Fruit fly (Drosophila melanogaster): ENCODE data around the gene Gnpnat.

Gnpnat gene

DNA sequence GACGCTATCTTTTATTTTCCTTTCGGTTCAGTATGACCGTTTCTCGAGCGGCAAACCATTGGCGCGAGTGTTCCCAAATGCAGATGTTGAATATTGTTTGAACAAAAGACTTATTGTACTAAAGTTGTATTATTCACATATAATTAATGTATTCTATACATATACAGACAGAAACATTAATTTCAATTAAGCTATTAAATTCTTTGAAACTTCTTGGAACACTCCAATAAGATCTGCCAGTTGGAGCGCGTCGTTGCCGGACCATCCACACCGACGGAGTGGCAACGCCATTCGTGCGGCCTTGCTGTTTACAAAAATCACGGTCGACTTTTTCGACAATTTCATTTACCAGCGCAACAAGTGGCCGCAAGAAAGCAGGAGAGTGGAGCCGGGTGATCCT lies 7.0 kb downstream of the Gnpnat start, which contains the start of the genes Wdr24 and IntS11 (continued):
- TF ChIP-seq wdn (GFP tag; IDR thresholded peaks at IDR 0.05) (peak; percentile 88), CG12744 (GFP tag; optimal IDR thresholded peaks at IDR 0.05) (peak; percentile 63), Nf-YB (GFP tag; optimal IDR thresholded peaks at IDR 0.05) (peak; percentile 44), Pdp1 (GFP tag; optimal IDR thresholded peaks at IDR 0.05) (peak; percentile 66 to 88), Hr39 (optimal IDR thresholded peaks at IDR 0.05) (no peak), CG17612 (GFP tag; IDR thresholded peaks at IDR 0.05) (peak; percentile 76; the same call in 1 of the 2 replicates), CG5245 (GFP tag; optimal IDR thresholded peaks at IDR 0.05) (no peak), HLHmδ (GFP tag; optimal IDR thresholded peaks at IDR 0.05) (no peak), CG11723 (GFP tag; optimal IDR thresholded peaks at IDR 0.05) (no peak), so (GFP tag; IDR thresholded peaks at IDR 0.05) (0 out of 3 replicates have a peak, but pooled peaks have one; percentile 62), D (optimal IDR thresholded peaks at IDR 0.05) (no peak), D (GFP tag; optimal IDR thresholded peaks at IDR 0.05) (no peak), Hr51 (GFP tag; optimal IDR thresholded peaks at IDR 0.05) (peak in 1 of 2 experiments; percentile 61), CG9727 (GFP tag; optimal IDR thresholded peaks at IDR 0.05) (peak; percentile 56), HLH3B (GFP tag; IDR thresholded peaks at IDR 0.05) (peak; percentile 90), CG11398 (GFP tag; optimal IDR thresholded peaks at IDR 0.05) (no peak), nerfin-1 (tag; optimal IDR thresholded peaks at IDR 0.05) (peak; percentile 41), tna (GFP tag; IDR thresholded peaks at IDR 0.05; ENCODE audit: partially characterized antibody) (no peak), CG15073 (GFP tag; optimal IDR thresholded peaks at IDR 0.05) (no peak), wek (GFP tag; optimal IDR thresholded peaks at IDR 0.05) (peak; percentile 22), B-H2 (GFP tag; optimal IDR thresholded peaks at IDR 0.05) (peak; percentile 74), CG10321 (GFP tag; IDR thresholded peaks at IDR 0.05) (no peak), trh (GFP tag; optimal IDR thresholded peaks at IDR 0.05) (peak; percentile 18), CG11560 (tag; IDR thresholded peaks at IDR 0.05) (peak; percentile 84), CG15514 (GFP tag; optimal IDR thresholded peaks at IDR 0.05) (peak; percentile 84), CG15011 (GFP tag; optimal IDR thresholded peaks at IDR 0.05) (no peak), CG7745 (tag; optimal IDR thresholded peaks at IDR 0.05) (no peak), lbe (GFP tag; optimal IDR thresholded peaks at IDR 0.05) (peak; percentile 83), Rfx (GFP tag; IDR thresholded peaks at IDR 0.05) (peak; percentile 97), sug (tag; optimal IDR thresholded peaks at IDR 0.05) (peak; percentile 89), crc (GFP tag; optimal IDR thresholded peaks at IDR 0.05) (no peak), CG8478 (optimal IDR thresholded peaks at IDR 0.05) (no peak), hbn (GFP tag; IDR thresholded peaks at IDR 0.05; ENCODE audit: partially characterized antibody) (no peak), trem (tag; optimal IDR thresholded peaks at IDR 0.05) (peak; percentile 73), cg (GFP tag; optimal IDR thresholded peaks at IDR 0.05) (no peak), p53 (GFP tag; optimal IDR thresholded peaks at IDR 0.05) (no peak), CG11504 (tag; optimal IDR thresholded peaks at IDR 0.05) (no peak), sd (tag; optimal IDR thresholded peaks at IDR 0.05) (no peak), CG16813 (GFP tag; IDR thresholded peaks at IDR 0.05; ENCODE audit: partially characterized antibody) (0 out of 3 replicates have a peak, but pooled peaks have one; percentile 26), chn (GFP tag; optimal IDR thresholded peaks at IDR 0.05) (peak; percentile 83), caup (GFP tag; optimal IDR thresholded peaks at IDR 0.05; ENCODE audit: severe bottlenecking) (peak; percentile 79), Nf-YC (tag; optimal IDR thresholded peaks at IDR 0.05) (peak; percentile 63), dmrt99B (tag; optimal IDR thresholded peaks at IDR 0.05) (no peak), CG7987 (GFP tag; optimal IDR thresholded peaks at IDR 0.05) (peak; percentile 47), CG14014 (GFP tag; IDR thresholded peaks at IDR 0.05) (peak; percentile 94), schlank (tag; optimal IDR thresholded peaks at IDR 0.05) (peak; percentile 63), CG12104 (GFP tag; optimal IDR thresholded peaks at IDR 0.05) (peak; percentile 72), Mes4 (GFP tag; optimal IDR thresholded peaks at IDR 0.05) (peak; percentile 36), ems (GFP tag; optimal IDR thresholded peaks at IDR 0.05) (peak; percentile 69), her (GFP tag; optimal IDR thresholded peaks at IDR 0.05) (no peak), Mad (GFP tag; optimal IDR thresholded peaks at IDR 0.05) (peak; percentile 64)
